Worm (Caenorhabditis elegans): ENCODE results near the gene mrp-8.

mrp-8 gene

DNA sequence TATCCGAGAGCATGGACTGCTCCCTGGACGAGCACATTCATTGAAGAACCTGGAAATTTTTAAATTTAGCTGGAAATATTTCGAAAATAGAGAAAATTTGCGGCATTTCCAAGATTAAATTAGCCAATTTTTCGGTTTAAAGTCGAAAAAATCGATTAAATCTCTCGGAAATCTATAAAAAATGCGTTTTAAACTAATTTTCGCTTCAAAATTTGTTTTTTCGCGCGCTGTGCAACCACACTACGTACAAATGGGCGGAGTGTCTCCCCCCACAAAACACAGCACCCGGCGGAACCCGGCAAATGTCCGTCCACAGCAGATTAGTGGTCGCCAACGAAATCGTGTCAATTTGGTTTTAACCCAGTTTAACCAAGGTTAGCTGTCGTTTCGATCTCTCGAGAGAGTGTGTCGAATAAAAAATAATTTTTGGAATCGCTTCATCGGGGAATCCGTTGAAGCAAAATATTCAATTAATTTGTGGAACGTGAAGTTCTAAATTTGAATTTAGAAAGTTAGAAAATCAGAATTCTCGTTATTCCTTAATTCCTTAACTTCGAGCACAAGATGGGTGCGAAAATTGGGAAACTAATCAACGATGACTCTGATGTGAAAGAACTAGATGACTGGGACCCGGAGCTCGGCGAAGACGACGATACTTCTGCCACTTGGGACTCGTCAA, 52.7 kb downstream of the mrp-8 start, which contains the start of the genes tim-1 and Y75B8A.23 (continued):
- TF ChIP-seq ceh-40 (GFP tag; IDR thresholded peaks at IDR 0.05) (peak; percentile 67; the same call in 1 of the 2 replicates), attf-5 (GFP tag; optimal IDR thresholded peaks at IDR 0.05) (peak; percentile 89), gei-17 (GFP tag; optimal IDR thresholded peaks at IDR 0.05) (peak; percentile 86), xnd-1 (tag; optimal IDR thresholded peaks at IDR 0.05) (peak; percentile 77), rpc-1 (optimal IDR thresholded peaks at IDR 0.05) (peak; percentile 3), rpc-1 (tag; optimal IDR thresholded peaks at IDR 0.05) (peak; percentile 1), aptf-3 (GFP tag; IDR thresholded peaks at IDR 0.05) (0 out of 2 replicates have a peak, but pooled peaks have one; percentile 10), F22D6.2 (tag; optimal IDR thresholded peaks at IDR 0.05) (peak; percentile 64), cebp-1 (GFP tag; IDR thresholded peaks at IDR 0.05) (peak; percentile 40; the same call in 1 of the 2 replicates), cebp-1 (tag; optimal IDR thresholded peaks at IDR 0.05) (peak; percentile 86), F33H1.4 (GFP tag; IDR thresholded peaks at IDR 0.05) (peak; percentile 80), T07F8.4 (tag; optimal IDR thresholded peaks at IDR 0.05) (peak; percentile 54), Y79H2A.3 (GFP tag; conservative IDR thresholded peaks at IDR 0.05) (no peak; the same call in 1 of the 2 replicates), tbx-9 (tag; optimal IDR thresholded peaks at IDR 0.05; ENCODE audit: borderline replicate concordance) (no peak), dpff-1 (tag; optimal IDR thresholded peaks at IDR 0.05) (peak; percentile 93), aptf-2 (GFP tag; conservative IDR thresholded peaks at IDR 0.05) (peak; percentile 87), egl-44 (GFP tag; IDR thresholded peaks at IDR 0.05) (peak; percentile 86), unc-62 (GFP tag; optimal IDR thresholded peaks at IDR 0.05) (no peak), Y53F4B.3 (GFP tag; IDR thresholded peaks at IDR 0.05) (peak; percentile 88), zfh-2 (GFP tag; conservative IDR thresholded peaks at IDR 0.05) (peak; percentile 92), bed-2 (GFP tag; IDR thresholded peaks at IDR 0.05) (peak; percentile 61; the same call in 1 of the 2 replicates), lag-1 (GFP tag; IDR thresholded peaks at IDR 0.05) (0 out of 2 replicates have a peak, but pooled peaks have one; percentile 11), let-526 (GFP tag; IDR thresholded peaks at IDR 0.05) (0 out of 2 replicates have a peak, but pooled peaks have one; percentile 61), athp-1 (tag; optimal IDR thresholded peaks at IDR 0.05) (peak; percentile 91), F49E8.2 (tag; optimal IDR thresholded peaks at IDR 0.05; ENCODE audit: insufficient read depth) (peak; percentile 97), let-607 (tag; optimal IDR thresholded peaks at IDR 0.05) (peak; percentile 68 to 84), K12H6.12 (tag; optimal IDR thresholded peaks at IDR 0.05) (peak; percentile 81), ztf-28 (GFP tag; IDR thresholded peaks at IDR 0.05) (peak; percentile 87), attf-6 (GFP tag; IDR thresholded peaks at IDR 0.05) (peak; percentile 99), sptf-2 (GFP tag; optimal IDR thresholded peaks at IDR 0.05) (no peak), tbp1 (GFP tag; optimal IDR thresholded peaks at IDR 0.05) (peak; percentile 84), Y95B8A.8 (GFP tag; IDR thresholded peaks at IDR 0.05) (peak; percentile 97), ceh-58 (GFP tag; IDR thresholded peaks at IDR 0.05) (no peak), snpc-1.1 (tag; optimal IDR thresholded peaks at IDR 0.05; ENCODE audit: insufficient read depth) (peak; percentile 100), mel-28 (tag; optimal IDR thresholded peaks at IDR 0.05; ENCODE audit: borderline replicate concordance) (peak; percentile 84), ztf-26 (tag; optimal IDR thresholded peaks at IDR 0.05) (peak; percentile 80), atf-7 (tag; optimal IDR thresholded peaks at IDR 0.05) (peak; percentile 88), nhr-90 (tag; optimal IDR thresholded peaks at IDR 0.05) (no peak), ceh-91 (GFP tag; IDR thresholded peaks at IDR 0.05) (peak; percentile 90), hrde-1 (tag; optimal IDR thresholded peaks at IDR 0.05; ENCODE audit: borderline replicate concordance) (peak; percentile 65), lin-40 (tag; optimal IDR thresholded peaks at IDR 0.05) (peak; percentile 96), K11D2.4 (GFP tag; IDR thresholded peaks at IDR 0.05) (peak; percentile 89), pha-4 (tag; optimal IDR thresholded peaks at IDR 0.05) (no peak), nfyb-1 (GFP tag; IDR thresholded peaks at IDR 0.05) (peak; percentile 98), F39B2.1 (GFP tag; IDR thresholded peaks at IDR 0.05) (peak; percentile 72; the same call in 1 of the 2 replicates), somi-1 (GFP tag; optimal IDR thresholded peaks at IDR 0.05) (peak; percentile 33), nhr-179 (tag; optimal IDR thresholded peaks at IDR 0.05) (peak; percentile 27)

All from whole organism, young adult.